Fruit fly (Drosophila melanogaster): ENCODE results near the gene CG34051.

Gene CG34051

DNA sequence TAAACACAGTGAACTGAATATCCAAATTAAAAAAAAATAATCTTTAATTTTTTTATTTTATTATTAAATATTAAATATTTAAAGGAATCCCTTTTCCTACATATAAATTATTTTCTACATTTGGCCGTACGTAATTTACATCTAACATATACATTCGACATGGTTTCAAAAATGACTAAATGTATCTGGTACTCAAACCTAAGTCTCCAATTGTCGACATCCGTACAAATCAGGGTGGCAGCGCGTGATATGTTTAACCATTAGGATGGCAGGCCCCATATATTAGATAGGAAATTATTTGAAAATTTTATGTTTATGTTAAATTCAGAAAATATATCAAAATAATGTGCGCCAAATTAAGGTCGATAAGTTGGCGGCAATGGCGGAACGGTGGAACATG lies 45.6 kb downstream of the CG34051 start (continued):
- TF ChIP-seq CG11560 (tag; IDR thresholded peaks at IDR 0.05) = no peak
- TF ChIP-seq Abd-B (GFP tag; optimal IDR thresholded peaks at IDR 0.05) = no peak
- no peak for TF ChIP-seq org-1 (GFP tag; optimal IDR thresholded peaks at IDR 0.05)
- no peak for TF ChIP-seq CG7372 (GFP tag; IDR thresholded peaks at IDR 0.05)
- no peak for TF ChIP-seq CG18619 (GFP tag; optimal IDR thresholded peaks at IDR 0.05)
- no peak for TF ChIP-seq CG6813 (GFP tag; optimal IDR thresholded peaks at IDR 0.05)
- no peak for TF ChIP-seq ewg (GFP tag; optimal IDR thresholded peaks at IDR 0.05)
- peak; percentile 7 for TF ChIP-seq CG12659 (GFP tag; optimal IDR thresholded peaks at IDR 0.05)
- no peak for TF ChIP-seq dan (GFP tag; IDR thresholded peaks at IDR 0.05)
- TF ChIP-seq chn (GFP tag; optimal IDR thresholded peaks at IDR 0.05) = no peak
- TF ChIP-seq zen2 (GFP tag; IDR thresholded peaks at IDR 0.05; ENCODE audit: partially characterized antibody) = no peak
- no peak for TF ChIP-seq CG3065 (GFP tag; optimal IDR thresholded peaks at IDR 0.05)
- TF ChIP-seq ken (GFP tag; IDR thresholded peaks at IDR 0.05) = no peak
- no peak for TF ChIP-seq CG12942 (GFP tag; optimal IDR thresholded peaks at IDR 0.05)
- TF ChIP-seq dmrt99B (tag; optimal IDR thresholded peaks at IDR 0.05) = no peak
- TF ChIP-seq CG14441 (GFP tag; IDR thresholded peaks at IDR 0.05) = no peak
- TF ChIP-seq CG9727 (GFP tag; optimal IDR thresholded peaks at IDR 0.05) = no peak
- no peak for TF ChIP-seq Asciz (GFP tag; optimal IDR thresholded peaks at IDR 0.05)
- no peak for TF ChIP-seq Drgx (GFP tag; IDR thresholded peaks at IDR 0.05)
- no peak for TF ChIP-seq CG17186 (GFP tag; optimal IDR thresholded peaks at IDR 0.05)
- TF ChIP-seq Hmr (GFP tag; optimal IDR thresholded peaks at IDR 0.05) = peak; percentile 24
- no peak for TF ChIP-seq sd (tag; optimal IDR thresholded peaks at IDR 0.05)
- no peak for TF ChIP-seq NFAT (GFP tag; IDR thresholded peaks at IDR 0.05)
- TF ChIP-seq CG1603 (tag; optimal IDR thresholded peaks at IDR 0.05) = no peak
- no peak for TF ChIP-seq CG8089 (GFP tag; optimal IDR thresholded peaks at IDR 0.05)
- no peak for TF ChIP-seq YL-1 (GFP tag; optimal IDR thresholded peaks at IDR 0.05)
- TF ChIP-seq jing (GFP tag; optimal IDR thresholded peaks at IDR 0.05) = no peak
- TF ChIP-seq nom (GFP tag; optimal IDR thresholded peaks at IDR 0.05) = no peak
- peak; percentile 80 for TF ChIP-seq trem (tag; optimal IDR thresholded peaks at IDR 0.05)
- peak; percentile 85 for TF ChIP-seq CTCF (GFP tag; optimal IDR thresholded peaks at IDR 0.05)
- peak; percentile 74 for TF ChIP-seq Bgb (GFP tag; IDR thresholded peaks at IDR 0.05; ENCODE audit: partially characterized antibody)
- TF ChIP-seq CG1832 (GFP tag; optimal IDR thresholded peaks at IDR 0.05) = no peak
- TF ChIP-seq ind (GFP tag; optimal IDR thresholded peaks at IDR 0.05) = no peak
- peak; percentile 53; the same call in 2 of the 3 replicates for TF ChIP-seq CG16813 (GFP tag; IDR thresholded peaks at IDR 0.05; ENCODE audit: partially characterized antibody)
- no peak for TF ChIP-seq CG8281 (tag; optimal IDR thresholded peaks at IDR 0.05)
- TF ChIP-seq CG14965 (GFP tag; optimal IDR thresholded peaks at IDR 0.05; ENCODE audit: borderline replicate concordance) = no peak
- TF ChIP-seq hth (optimal IDR thresholded peaks at IDR 0.05) = no peak
- TF ChIP-seq CG7556 (GFP tag; optimal IDR thresholded peaks at IDR 0.05) = no peak
- TF ChIP-seq tll (GFP tag; optimal IDR thresholded peaks at IDR 0.05) = no peak
- no peak for TF ChIP-seq Dll (GFP tag; IDR thresholded peaks at IDR 0.05; ENCODE audit: partially characterized antibody)
- no peak for TF ChIP-seq CG42726 (GFP tag; IDR thresholded peaks at IDR 0.05; ENCODE audit: partially characterized antibody)
- no peak for TF ChIP-seq Deaf1 (tag; optimal IDR thresholded peaks at IDR 0.05)
- TF ChIP-seq CG14710 (tag; optimal IDR thresholded peaks at IDR 0.05) = no peak
- TF ChIP-seq NK7.1 (GFP tag; optimal IDR thresholded peaks at IDR 0.05) = no peak
- no peak for TF ChIP-seq CG1647 (GFP tag; optimal IDR thresholded peaks at IDR 0.05)
- peak; percentile 21; the same call in 1 of the 3 replicates for TF ChIP-seq CG17361 (GFP tag; IDR thresholded peaks at IDR 0.05)
- no peak for TF ChIP-seq run (tag; optimal IDR thresholded peaks at IDR 0.05)
- TF ChIP-seq zfh1 (GFP tag; IDR thresholded peaks at IDR 0.05) = no peak
- TF ChIP-seq CG11093 (GFP tag; IDR thresholded peaks at IDR 0.05) = no peak
- TF ChIP-seq CG12236 (GFP tag; optimal IDR thresholded peaks at IDR 0.05) = no peak
- TF ChIP-seq stwl (tag; optimal IDR thresholded peaks at IDR 0.05) = peak; percentile 66
